Fruit fly (Drosophila melanogaster): ENCODE measurements around the gene pnt.

The pnt gene

DNA sequence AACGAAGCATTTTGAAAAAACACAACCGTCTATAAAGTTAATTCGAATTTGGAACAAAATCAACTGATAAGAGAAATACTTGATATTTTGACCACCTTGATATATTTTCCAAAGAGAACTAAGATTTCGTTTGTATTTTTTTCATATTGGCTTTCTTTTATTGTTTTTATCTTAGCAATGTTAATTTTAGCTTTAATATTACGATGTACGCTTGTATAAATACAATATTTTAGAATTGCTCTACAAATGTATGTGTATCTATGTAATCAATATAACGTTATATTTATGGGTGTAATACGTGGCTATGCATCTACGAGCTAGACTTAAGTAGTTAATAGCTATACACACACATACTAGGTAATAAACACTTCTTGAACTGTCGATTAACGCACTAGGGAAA is 55.9 kb downstream of the pnt start, which contains the start of gene bb8:
TSS of gene bb8 (minus strand) at position 101 of the 400 bp plus-strand sequence.
- TF ChIP-seq Hnf4 (GFP tag; optimal IDR thresholded peaks at IDR 0.05) (no peak), Vsx2 (GFP tag; optimal IDR thresholded peaks at IDR 0.05; ENCODE audit: partially characterized antibody) (no peak), dmrt93B (GFP tag; optimal IDR thresholded peaks at IDR 0.05) (no peak), Rel (GFP tag; optimal IDR thresholded peaks at IDR 0.05) (no peak), Rel (tag; optimal IDR thresholded peaks at IDR 0.05) (no peak), br (GFP tag; optimal IDR thresholded peaks at IDR 0.05) (no peak), Jra (GFP tag; optimal IDR thresholded peaks at IDR 0.05) (no peak), woc (GFP tag; optimal IDR thresholded peaks at IDR 0.05) (no peak), OdsH (GFP tag; optimal IDR thresholded peaks at IDR 0.05) (no peak), Dif (GFP tag; optimal IDR thresholded peaks at IDR 0.05; ENCODE audit: partially characterized antibody) (no peak), usp (GFP tag; optimal IDR thresholded peaks at IDR 0.05) (no peak), CG32264 (GFP tag; optimal IDR thresholded peaks at IDR 0.05) (no peak), rgr (GFP tag; optimal IDR thresholded peaks at IDR 0.05) (no peak), Sp1 (GFP tag; optimal IDR thresholded peaks at IDR 0.05) (no peak), dsf (GFP tag; optimal IDR thresholded peaks at IDR 0.05; ENCODE audit: borderline replicate concordance) (no peak), sage (GFP tag; optimal IDR thresholded peaks at IDR 0.05) (no peak), HLH106 (tag; optimal IDR thresholded peaks at IDR 0.05) (no peak), Hr78 (GFP tag; optimal IDR thresholded peaks at IDR 0.05) (no peak), fru (GFP tag; optimal IDR thresholded peaks at IDR 0.05) (no peak), h (GFP tag; optimal IDR thresholded peaks at IDR 0.05) (no peak), Hr83 (GFP tag; optimal IDR thresholded peaks at IDR 0.05; ENCODE audit: poor library complexity, severe bottlenecking) (no peak)

DNA sequence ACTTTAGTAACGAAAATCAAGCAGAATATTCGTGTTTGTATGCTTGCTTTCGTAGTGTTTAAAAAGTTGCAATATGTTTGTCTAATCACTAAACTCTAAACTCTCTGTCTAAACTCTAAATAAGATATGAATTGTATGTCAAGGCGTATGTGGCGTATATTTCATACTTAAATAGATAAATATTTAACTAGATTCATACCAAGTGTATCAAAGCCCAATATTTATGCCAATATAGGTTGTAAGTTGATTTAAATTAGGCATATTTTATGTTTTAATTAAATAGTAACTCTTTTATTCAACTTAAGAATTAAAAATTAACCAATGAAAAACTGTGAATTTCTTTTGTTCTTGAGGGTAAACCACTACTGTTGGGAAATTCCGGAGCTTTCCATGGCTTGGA is 58.0 kb downstream of the pnt start, which contains the start of gene wam:
TSS of gene wam (minus strand) at position 101 of the 400 bp plus-strand sequence.
- TF ChIP-seq br (GFP tag; optimal IDR thresholded peaks at IDR 0.05) (no peak), dmrt93B (GFP tag; optimal IDR thresholded peaks at IDR 0.05) (no peak), psq (GFP tag; optimal IDR thresholded peaks at IDR 0.05) (no peak), HLH106 (tag; optimal IDR thresholded peaks at IDR 0.05) (no peak), dsf (GFP tag; optimal IDR thresholded peaks at IDR 0.05; ENCODE audit: borderline replicate concordance) (no peak)

DNA sequence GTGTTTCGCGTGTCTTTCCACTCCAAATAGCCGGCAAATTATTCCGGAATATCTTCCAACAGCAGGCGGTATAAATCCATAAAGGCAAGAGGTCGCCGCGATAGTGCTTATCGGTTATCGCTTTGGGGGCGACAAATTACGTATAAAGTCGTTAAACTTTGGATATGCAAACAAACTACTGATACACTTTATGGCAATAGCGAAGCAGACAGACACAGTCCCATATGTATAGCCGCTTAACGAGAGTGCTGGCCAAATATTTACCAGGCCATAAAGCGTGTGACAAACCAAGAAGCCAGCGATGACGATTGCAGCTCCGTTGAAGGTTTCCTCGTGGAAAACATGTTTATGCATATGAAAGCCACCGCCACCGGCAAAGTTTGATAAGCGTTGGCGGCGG is 61.7 kb downstream of the pnt start:
- TF ChIP-seq woc (GFP tag; optimal IDR thresholded peaks at IDR 0.05) (no peak), foxo (GFP tag; optimal IDR thresholded peaks at IDR 0.05) (no peak), Hnf4 (GFP tag; optimal IDR thresholded peaks at IDR 0.05) (no peak), sv (GFP tag; optimal IDR thresholded peaks at IDR 0.05) (no peak), dsf (GFP tag; optimal IDR thresholded peaks at IDR 0.05; ENCODE audit: borderline replicate concordance) (no peak), ey (GFP tag; optimal IDR thresholded peaks at IDR 0.05) (no peak), Jra (GFP tag; optimal IDR thresholded peaks at IDR 0.05) (no peak), Rel (GFP tag; optimal IDR thresholded peaks at IDR 0.05) (no peak), Rel (tag; optimal IDR thresholded peaks at IDR 0.05) (no peak), sage (GFP tag; optimal IDR thresholded peaks at IDR 0.05) (no peak)

DNA sequence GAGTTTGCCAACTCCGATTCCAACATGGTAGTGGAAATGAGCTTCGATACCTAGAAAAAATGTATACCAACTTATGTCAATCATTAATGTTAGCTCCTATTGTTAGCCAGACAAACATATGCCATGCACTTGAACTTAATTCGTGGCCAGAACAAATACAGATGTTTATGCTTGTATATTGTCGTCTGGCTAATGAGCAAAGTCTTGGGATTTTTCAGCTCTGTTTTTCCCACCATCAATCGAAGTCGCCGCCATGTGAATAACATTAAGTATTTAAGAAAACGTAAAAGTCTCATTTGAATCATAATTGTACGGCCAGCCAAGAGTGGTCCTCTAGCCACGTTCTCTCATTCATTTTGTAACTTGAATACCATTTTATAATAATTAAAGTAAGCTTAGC is 62.3 kb downstream of the pnt start, which contains the start of gene CG6763:
TSS of gene CG6763 (plus strand) at position 301 of the 400 bp plus-strand sequence.
- TF ChIP-seq ey (GFP tag; optimal IDR thresholded peaks at IDR 0.05) (no peak), Dif (GFP tag; optimal IDR thresholded peaks at IDR 0.05; ENCODE audit: partially characterized antibody) (no peak), OdsH (GFP tag; optimal IDR thresholded peaks at IDR 0.05) (no peak), brk (GFP tag; optimal IDR thresholded peaks at IDR 0.05) (no peak), Vsx2 (GFP tag; optimal IDR thresholded peaks at IDR 0.05; ENCODE audit: partially characterized antibody) (no peak), br (GFP tag; optimal IDR thresholded peaks at IDR 0.05) (no peak), dl (GFP tag; optimal IDR thresholded peaks at IDR 0.05; ENCODE audit: insufficient read depth in 1 of 2, partially characterized antibody in 2 of 2) (no peak), h (GFP tag; optimal IDR thresholded peaks at IDR 0.05) (no peak), rgr (GFP tag; optimal IDR thresholded peaks at IDR 0.05) (no peak), Dfd (GFP tag; optimal IDR thresholded peaks at IDR 0.05) (no peak), HLH106 (tag; optimal IDR thresholded peaks at IDR 0.05) (no peak), pan (optimal IDR thresholded peaks at IDR 0.05) (no peak), Sp1 (GFP tag; optimal IDR thresholded peaks at IDR 0.05) (no peak)

- TF ChIP-seq Mio (GFP tag; optimal IDR thresholded peaks at IDR 0.05) (no peak), Hr83 (GFP tag; optimal IDR thresholded peaks at IDR 0.05; ENCODE audit: poor library complexity, severe bottlenecking) (peak; percentile 95), psq (GFP tag; optimal IDR thresholded peaks at IDR 0.05) (peak; percentile 82), tai (GFP tag; optimal IDR thresholded peaks at IDR 0.05) (no peak), h (GFP tag; optimal IDR thresholded peaks at IDR 0.05) (peak; percentile 88), jim (GFP tag; optimal IDR thresholded peaks at IDR 0.05) (peak; percentile 47), Hnf4 (GFP tag; optimal IDR thresholded peaks at IDR 0.05) (no peak), ey (GFP tag; optimal IDR thresholded peaks at IDR 0.05) (peak; percentile 79), Dfd (GFP tag; optimal IDR thresholded peaks at IDR 0.05) (no peak), dsf (GFP tag; optimal IDR thresholded peaks at IDR 0.05; ENCODE audit: borderline replicate concordance) (peak; percentile 64), sv (GFP tag; optimal IDR thresholded peaks at IDR 0.05) (peak; percentile 83), fru (GFP tag; optimal IDR thresholded peaks at IDR 0.05) (peak; percentile 85), lola (GFP tag; optimal IDR thresholded peaks at IDR 0.05) (no peak), brk (GFP tag; optimal IDR thresholded peaks at IDR 0.05) (no peak), dl (GFP tag; optimal IDR thresholded peaks at IDR 0.05; ENCODE audit: insufficient read depth in 1 of 2, partially characterized antibody in 2 of 2) (no peak), OdsH (GFP tag; optimal IDR thresholded peaks at IDR 0.05) (peak; percentile 83), rgr (GFP tag; optimal IDR thresholded peaks at IDR 0.05) (peak; percentile 92), CG9705 (GFP tag; optimal IDR thresholded peaks at IDR 0.05) (peak; percentile 80), foxo (GFP tag; optimal IDR thresholded peaks at IDR 0.05) (peak in 1 of 2 experiments; percentile 93), Jra (GFP tag; optimal IDR thresholded peaks at IDR 0.05) (peak; percentile 76), Vsx2 (GFP tag; optimal IDR thresholded peaks at IDR 0.05; ENCODE audit: partially characterized antibody) (no peak), HLH106 (tag; optimal IDR thresholded peaks at IDR 0.05) (peak; percentile 91), CrebA (GFP tag; optimal IDR thresholded peaks at IDR 0.05; ENCODE audit: borderline replicate concordance) (no peak), N (GFP tag; optimal IDR thresholded peaks at IDR 0.05) (no peak), GATAd (GFP tag; optimal IDR thresholded peaks at IDR 0.05) (peak; percentile 37)
Observed at dm6 chr3R:23280806-23281257, 65.1 kb downstream of the pnt start, which contains the start of the genes orb and Cdc16. Gene orb, minus strand, starts transcription at chr3R:23280856. Gene Cdc16, plus strand, starts transcription at chr3R:23281201.
